Fruit fly (Drosophila melanogaster): ENCODE measurements around the gene CG11975.

The CG11975 gene

DNA sequence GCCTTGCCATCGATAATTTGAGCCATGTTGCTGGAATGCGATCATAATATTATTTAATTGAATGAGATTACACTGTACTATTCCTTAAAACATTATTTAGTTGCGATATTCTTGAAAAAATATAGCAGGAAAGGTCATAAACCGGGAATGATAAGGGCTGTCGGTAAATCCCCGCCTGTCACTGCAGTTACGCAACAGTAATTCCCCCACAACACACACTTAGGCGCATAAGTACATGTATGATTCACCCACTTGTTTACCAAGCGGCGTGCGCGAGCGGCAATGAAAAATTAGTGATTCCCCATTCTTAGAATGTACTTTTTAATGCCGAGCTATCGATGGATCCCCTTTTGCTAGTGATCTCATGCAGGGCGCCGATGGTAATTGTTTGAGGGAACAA lies 50.6 kb downstream of the CG11975 start:
- TF ChIP-seq Dll (optimal IDR thresholded peaks at IDR 0.05) (no peak), psq (optimal IDR thresholded peaks at IDR 0.05) (no peak), CG8478 (optimal IDR thresholded peaks at IDR 0.05) (no peak), EcR (GFP tag; optimal IDR thresholded peaks at IDR 0.05) (no peak), pan (optimal IDR thresholded peaks at IDR 0.05) (no peak), usp (GFP tag; optimal IDR thresholded peaks at IDR 0.05) (no peak)

Measured in whole organism.